Fruit fly (Drosophila melanogaster) whole organism, wandering third instar larva: ENCODE measurements around the gene CG7706.
A peak's percentile ranks its signal among the peaks of the same experiment; 100 is the strongest.

Source experiments
- Abd-B ChIP-seq: fragments of >200 bp; optimal IDR thresholded peaks from 2 replicates; lab custom pipeline; 2017; ENCODE audit warnings: missing biosample characterization, missing genetic modification characterization
- CG32264 ChIP-seq: fragments of 200-800 bp; sonication (Bioruptor generic); optimal IDR thresholded peaks from 2 replicates; lab custom pipeline; 2016; ENCODE audit warnings: missing biosample characterization, missing genetic modification characterization
- CG9705 ChIP-seq: fragments of 200-800 bp; sonication (Bioruptor generic); optimal IDR thresholded peaks from 2 replicates; lab custom pipeline; 2018; ENCODE audit warnings: missing biosample characterization, mild to moderate bottlenecking, missing genetic modification characterization
- CrebA ChIP-seq: fragments of 200-800 bp; sonication (Bioruptor generic); optimal IDR thresholded peaks from 2 replicates; lab custom pipeline; 2016; ENCODE audit warnings: missing biosample characterization, mild to moderate bottlenecking, missing genetic modification characterization, borderline replicate concordance
- Dfd ChIP-seq: fragments of >200 bp; optimal IDR thresholded peaks from 2 replicates; lab custom pipeline; 2017; ENCODE audit warnings: missing biosample characterization, missing genetic modification characterization
- Dif ChIP-seq: fragments of 200-275, 200-300 bp; sonication (Bioruptor generic); optimal IDR thresholded peaks from 2 replicates; lab custom pipeline; 2018; ENCODE audit warnings: missing biosample characterization, missing genetic modification characterization; ENCODE audit not compliant: partially characterized antibody
- GATAd ChIP-seq: sonication (Bioruptor generic); optimal IDR thresholded peaks from 2 replicates; lab custom pipeline; 2016; ENCODE audit warnings: missing biosample characterization, missing genetic modification characterization
- HLH106 ChIP-seq: fragments of 200-800 bp; optimal IDR thresholded peaks from 3 replicates; lab custom pipeline; 2019; ENCODE audit warnings: missing biosample characterization, mild to moderate bottlenecking, missing genetic modification characterization, moderate library complexity
- Hnf4 ChIP-seq: fragments of 200-800 bp; sonication (Bioruptor generic); optimal IDR thresholded peaks from 2 replicates; lab custom pipeline; 2016; ENCODE audit warnings: missing biosample characterization, mild to moderate bottlenecking, missing genetic modification characterization
- Hr78 ChIP-seq: fragments of >200 bp; optimal IDR thresholded peaks from 2 replicates; lab custom pipeline; 2017; ENCODE audit warnings: missing biosample characterization, missing genetic modification characterization
- Hr83 ChIP-seq: fragments of 200-300 bp; sonication (Bioruptor generic); optimal IDR thresholded peaks from 2 replicates; lab custom pipeline; 2016; ENCODE audit warnings: missing biosample characterization, mild to moderate bottlenecking, missing genetic modification characterization, moderate library complexity; ENCODE audit not compliant: poor library complexity, severe bottlenecking
- Jra ChIP-seq: sonication (Bioruptor generic); optimal IDR thresholded peaks from 2 replicates; lab custom pipeline; 2016; ENCODE audit warnings: missing biosample characterization, missing genetic modification characterization
- Mio ChIP-seq: sonication (Bioruptor generic); optimal IDR thresholded peaks from 2 replicates; lab custom pipeline; 2016; ENCODE audit warnings: missing biosample characterization, missing genetic modification characterization
- Myc ChIP-seq: fragments of >200 bp; optimal IDR thresholded peaks from 2 replicates; lab custom pipeline; 2017
- N ChIP-seq: fragments of >200 bp; optimal IDR thresholded peaks from 2 replicates; lab custom pipeline; 2018; ENCODE audit warnings: missing biosample characterization, missing external identifiers, missing genetic modification characterization
- OdsH ChIP-seq: fragments of 200-800 bp; sonication (Bioruptor generic); optimal IDR thresholded peaks from 2 replicates; lab custom pipeline; 2016; ENCODE audit warnings: missing biosample characterization, mild to moderate bottlenecking, missing genetic modification characterization
- Rel ChIP-seq, 2 experiments: fragments of 200-800 bp; sonication (Bioruptor generic) in 1 of 2; optimal IDR thresholded peaks; 2 replicates in 1 of 2; 3 replicates in 1 of 2; lab custom pipeline; 2016 to 2019; ENCODE audit warnings: mild to moderate bottlenecking in 2 of 2, missing biosample characterization in 2 of 2, missing genetic modification characterization in 2 of 2, moderate library complexity in 1 of 2
- Sp1 ChIP-seq: fragments of 200-800 bp; sonication (Bioruptor generic); optimal IDR thresholded peaks from 3 replicates; lab custom pipeline; 2019; ENCODE audit warnings: missing biosample characterization, mild to moderate bottlenecking, missing genetic modification characterization, moderate library complexity
- Vsx2 ChIP-seq: fragments of 200-300, 225-300 bp; sonication (Bioruptor generic); optimal IDR thresholded peaks from 2 replicates; lab custom pipeline; 2018; ENCODE audit warnings: missing biosample characterization, missing genetic modification characterization; ENCODE audit not compliant: partially characterized antibody
- br ChIP-seq: fragments of 200-800 bp; sonication (Bioruptor generic); optimal IDR thresholded peaks from 2 replicates; lab custom pipeline; 2016; ENCODE audit warnings: missing biosample characterization, missing genetic modification characterization
- brk ChIP-seq: fragments of 200-800 bp; sonication (Bioruptor generic); optimal IDR thresholded peaks from 2 replicates; lab custom pipeline; 2016; ENCODE audit warnings: missing biosample characterization, mild to moderate bottlenecking, missing genetic modification characterization
- dl ChIP-seq, 2 experiments: fragments of 175-275, 200-275 bp in 1 of 2; fragments of 200-275 bp in 1 of 2; sonication (Bioruptor generic); optimal IDR thresholded peaks; lab custom pipeline; 2018; ENCODE audit warnings: mild to moderate bottlenecking in 2 of 2, missing biosample characterization in 2 of 2, missing genetic modification characterization in 2 of 2, moderate library complexity in 2 of 2; ENCODE audit not compliant: partially characterized antibody in 2 of 2, insufficient read depth in 1 of 2
- dmrt93B ChIP-seq: fragments of 200-800 bp; sonication (Bioruptor generic); optimal IDR thresholded peaks from 2 replicates; lab custom pipeline; 2018; ENCODE audit warnings: missing biosample characterization, mild to moderate bottlenecking, missing genetic modification characterization
- dsf ChIP-seq: sonication (Bioruptor generic); optimal IDR thresholded peaks from 2 replicates; lab custom pipeline; 2016; ENCODE audit warnings: missing biosample characterization, missing genetic modification characterization, borderline replicate concordance
- ey ChIP-seq: fragments of 200-800 bp; sonication (Bioruptor generic); optimal IDR thresholded peaks from 2 replicates; lab custom pipeline; 2016; ENCODE audit warnings: missing biosample characterization, missing genetic modification characterization
- foxo ChIP-seq, 2 experiments: fragments of 200-800 bp; sonication (Bioruptor generic); optimal IDR thresholded peaks; 2 replicates in 1 of 2; 3 replicates in 1 of 2; lab custom pipeline; 2016 to 2017; ENCODE audit warnings: missing biosample characterization in 2 of 2, missing genetic modification characterization in 2 of 2
- fru ChIP-seq: fragments of 200-800 bp; sonication (Bioruptor generic); optimal IDR thresholded peaks from 3 replicates; lab custom pipeline; 2016; ENCODE audit warnings: missing biosample characterization, mild to moderate bottlenecking, missing genetic modification characterization
- h ChIP-seq: fragments of 200-800 bp; sonication (Bioruptor generic); optimal IDR thresholded peaks from 3 replicates; lab custom pipeline; 2016; ENCODE audit warnings: missing biosample characterization, mild to moderate bottlenecking, missing genetic modification characterization
- jim ChIP-seq: fragments of 175-275, 200-325 bp; sonication (Bioruptor generic); optimal IDR thresholded peaks from 2 replicates; lab custom pipeline; 2016; ENCODE audit warnings: missing biosample characterization, mild to moderate bottlenecking, missing genetic modification characterization
- lola ChIP-seq: fragments of >200 bp; optimal IDR thresholded peaks from 2 replicates; lab custom pipeline; 2017; ENCODE audit warnings: missing biosample characterization, missing genetic modification characterization
- pan ChIP-seq: fragments of >200 bp; optimal IDR thresholded peaks from 2 replicates; lab custom pipeline; 2017
- psq ChIP-seq: fragments of 200-800 bp; sonication (Bioruptor generic); optimal IDR thresholded peaks from 3 replicates; lab custom pipeline; 2017; ENCODE audit warnings: missing biosample characterization, mild to moderate bottlenecking, missing genetic modification characterization, moderate library complexity
- rgr ChIP-seq: fragments of 200-800 bp; sonication (Bioruptor generic); optimal IDR thresholded peaks from 3 replicates; lab custom pipeline; 2016; ENCODE audit warnings: missing biosample characterization, mild to moderate bottlenecking, missing genetic modification characterization
- sage ChIP-seq: fragments of 200-800 bp; sonication (Bioruptor generic); optimal IDR thresholded peaks from 2 replicates; lab custom pipeline; 2016; ENCODE audit warnings: missing biosample characterization, mild to moderate bottlenecking, missing genetic modification characterization
- sv ChIP-seq: fragments of 200-800 bp; sonication (Bioruptor generic); optimal IDR thresholded peaks from 3 replicates; lab custom pipeline; 2016; ENCODE audit warnings: missing biosample characterization, missing genetic modification characterization
- tai ChIP-seq: sonication (Bioruptor generic); optimal IDR thresholded peaks from 2 replicates; lab custom pipeline; 2016; ENCODE audit warnings: missing biosample characterization, missing genetic modification characterization
- usp ChIP-seq: fragments of >200 bp; optimal IDR thresholded peaks from 2 replicates; lab custom pipeline; 2017; ENCODE audit warnings: missing biosample characterization, missing genetic modification characterization
- woc ChIP-seq: sonication (Bioruptor generic); optimal IDR thresholded peaks from 2 replicates; lab custom pipeline; 2016; ENCODE audit warnings: missing biosample characterization, mild to moderate bottlenecking, missing genetic modification characterization

The CG7706 gene

DNA sequence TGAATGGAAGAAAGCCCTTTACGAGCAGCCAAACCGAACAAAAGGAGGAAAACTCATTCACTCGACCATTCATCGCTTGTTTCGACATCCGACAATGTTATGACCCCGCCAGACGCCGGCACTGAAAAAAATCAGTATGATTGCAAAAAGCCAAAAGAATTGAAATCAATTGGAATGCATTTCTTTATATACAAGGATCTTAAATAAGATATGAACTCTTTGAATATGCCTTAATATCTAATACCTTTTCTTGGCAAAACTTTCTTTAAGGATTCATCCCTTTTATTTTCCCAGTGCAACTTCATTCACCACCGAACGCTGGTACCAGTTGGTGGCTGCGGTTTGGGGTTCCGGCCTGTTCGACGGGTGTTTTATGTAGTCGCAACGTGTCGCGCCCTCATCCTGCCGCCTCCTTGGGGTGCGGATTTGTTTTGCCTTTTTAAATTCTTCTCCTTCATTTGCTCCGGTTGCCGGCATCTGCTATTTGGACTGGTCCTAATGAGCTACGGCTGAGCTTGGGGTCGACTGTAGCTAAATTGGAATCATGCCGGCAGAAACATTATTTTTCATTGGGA is 42.2 kb downstream of the CG7706 start:
- peak; percentile 11 for TF ChIP-seq CrebA
- peak; percentile 39 for TF ChIP-seq dmrt93B (GFP tag; lab: Kevin White, UChicago)
- no peak for TF ChIP-seq lola
- peak; percentile 22 for TF ChIP-seq sage (GFP tag; lab: Kevin White, UChicago)
- TF ChIP-seq HLH106 (tag; lab: Kevin White, UChicago): peak; percentile 83
- no peak for TF ChIP-seq Hr83 (GFP tag; lab: Kevin White, UChicago)
- no peak for TF ChIP-seq Dfd (GFP tag; lab: Kevin White, UChicago)
- peak; percentile 74 for TF ChIP-seq rgr (GFP tag; lab: Kevin White, UChicago)
- TF ChIP-seq N (GFP tag; lab: Kevin White, UChicago): no peak
- TF ChIP-seq Hnf4 (GFP tag; lab: Kevin White, UChicago): peak; percentile 61
- TF ChIP-seq tai (GFP tag; lab: Kevin White, UChicago): no peak
- peak; percentile 84 for TF ChIP-seq fru (GFP tag; lab: Kevin White, UChicago)
- no peak for TF ChIP-seq Myc (lab: Kevin White, UChicago)
- TF ChIP-seq Vsx2: no peak
- TF ChIP-seq OdsH: peak; percentile 74
- peak; percentile 71 for TF ChIP-seq br (GFP tag; lab: Kevin White, UChicago)
- TF ChIP-seq dl (GFP tag; optimal IDR thresholded peaks at IDR 0.05; lab: Kevin White, UChicago; ENCODE audit: insufficient read depth in 1 of 2, partially characterized antibody in 2 of 2): no peak
- peak; percentile 62 for TF ChIP-seq woc
- peak; percentile 82 for TF ChIP-seq Sp1
- TF ChIP-seq CG9705 (GFP tag; lab: Kevin White, UChicago): peak; percentile 59
- TF ChIP-seq h: peak; percentile 81
- TF ChIP-seq ey (GFP tag; lab: Kevin White, UChicago): peak; percentile 82
- no peak for TF ChIP-seq usp
- peak; percentile 49 for TF ChIP-seq brk (GFP tag; lab: Kevin White, UChicago)
- TF ChIP-seq Rel (GFP tag; optimal IDR thresholded peaks at IDR 0.05; lab: Kevin White, UChicago): no peak
- peak; percentile 57 for TF ChIP-seq Rel (tag; optimal IDR thresholded peaks at IDR 0.05; lab: Kevin White, UChicago)
- no peak for TF ChIP-seq CG32264 (GFP tag; lab: Kevin White, UChicago)
- TF ChIP-seq sv (GFP tag; lab: Kevin White, UChicago): peak; percentile 80
- TF ChIP-seq foxo (GFP tag; optimal IDR thresholded peaks at IDR 0.05; lab: Kevin White, UChicago): peak in 1 of 2 experiments; percentile 82
- TF ChIP-seq Hr78 (GFP tag; lab: Kevin White, UChicago): no peak
- TF ChIP-seq GATAd: no peak
- no peak for TF ChIP-seq Abd-B (GFP tag; lab: Kevin White, UChicago)
- no peak for TF ChIP-seq jim (GFP tag; lab: Kevin White, UChicago)
- no peak for TF ChIP-seq Mio (GFP tag; lab: Kevin White, UChicago)
- peak; percentile 59 for TF ChIP-seq psq (GFP tag; lab: Kevin White, UChicago)
- peak; percentile 54 for TF ChIP-seq Jra (GFP tag; lab: Kevin White, UChicago)
- no peak for TF ChIP-seq Dif (GFP tag; lab: Kevin White, UChicago)
- TF ChIP-seq dsf (GFP tag; lab: Kevin White, UChicago): no peak
- no peak for TF ChIP-seq pan (lab: Kevin White, UChicago)
- TF ChIP-seq, all 38 proteins: peak for 20

DNA sequence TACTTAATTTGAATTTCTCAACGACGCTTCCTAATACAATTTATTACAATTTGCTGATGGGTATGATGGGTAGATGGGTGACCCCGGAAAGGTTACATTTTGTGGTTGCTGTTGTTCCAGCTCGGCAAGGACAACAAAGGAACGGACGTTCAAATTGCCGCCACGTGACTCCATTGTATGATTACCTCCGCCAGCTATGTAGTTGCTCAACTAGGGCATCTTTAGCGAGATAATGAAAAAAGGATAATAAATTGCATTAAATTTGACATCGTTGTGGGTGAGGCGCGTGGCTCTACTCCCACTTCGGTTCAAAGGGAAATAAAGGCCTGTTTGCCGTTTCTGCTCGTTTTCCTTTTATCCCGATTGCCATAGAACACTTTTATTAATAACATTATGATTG is 43.8 kb downstream of the CG7706 start:
- TF ChIP-seq HLH106 (tag; lab: Kevin White, UChicago): no peak
- no peak for TF ChIP-seq Hnf4 (GFP tag; lab: Kevin White, UChicago)
- TF ChIP-seq, all 38 proteins: peak for 0

DNA sequence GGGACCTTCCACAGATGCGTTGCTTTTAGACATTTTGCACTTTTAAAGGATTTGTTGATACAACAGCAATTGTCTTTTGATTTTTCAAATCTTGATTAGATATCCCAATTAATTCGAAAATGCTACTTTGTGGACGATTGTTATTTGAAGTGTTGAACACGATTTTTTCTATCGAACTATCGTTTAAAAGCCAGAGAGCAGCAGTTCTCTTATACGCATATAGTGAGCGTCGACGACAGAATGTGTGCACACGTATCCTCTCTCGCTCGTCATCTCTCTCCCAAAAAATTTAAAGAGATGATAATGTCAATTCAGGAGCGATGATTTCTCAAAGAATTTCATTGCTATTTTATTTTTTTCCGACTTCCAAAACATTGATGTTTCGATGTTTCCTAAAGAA is 44.9 kb downstream of the CG7706 start, which contains the start of gene CG34283:
Gene CG34283 (minus strand): TSS at position 101 of the 400 bp plus-strand sequence.
- no peak for TF ChIP-seq Hr83 (GFP tag; lab: Kevin White, UChicago)
- TF ChIP-seq pan (lab: Kevin White, UChicago): no peak
- no peak for TF ChIP-seq tai (GFP tag; lab: Kevin White, UChicago)
- no peak for TF ChIP-seq Jra (GFP tag; lab: Kevin White, UChicago)
- TF ChIP-seq h: no peak
- no peak for TF ChIP-seq GATAd
- TF ChIP-seq ey (GFP tag; lab: Kevin White, UChicago): no peak
- TF ChIP-seq rgr (GFP tag; lab: Kevin White, UChicago): no peak
- TF ChIP-seq br (GFP tag; lab: Kevin White, UChicago): no peak
